Fruit fly (Drosophila melanogaster): Measurements from ENCODE around the gene CG2663.

DNA sequence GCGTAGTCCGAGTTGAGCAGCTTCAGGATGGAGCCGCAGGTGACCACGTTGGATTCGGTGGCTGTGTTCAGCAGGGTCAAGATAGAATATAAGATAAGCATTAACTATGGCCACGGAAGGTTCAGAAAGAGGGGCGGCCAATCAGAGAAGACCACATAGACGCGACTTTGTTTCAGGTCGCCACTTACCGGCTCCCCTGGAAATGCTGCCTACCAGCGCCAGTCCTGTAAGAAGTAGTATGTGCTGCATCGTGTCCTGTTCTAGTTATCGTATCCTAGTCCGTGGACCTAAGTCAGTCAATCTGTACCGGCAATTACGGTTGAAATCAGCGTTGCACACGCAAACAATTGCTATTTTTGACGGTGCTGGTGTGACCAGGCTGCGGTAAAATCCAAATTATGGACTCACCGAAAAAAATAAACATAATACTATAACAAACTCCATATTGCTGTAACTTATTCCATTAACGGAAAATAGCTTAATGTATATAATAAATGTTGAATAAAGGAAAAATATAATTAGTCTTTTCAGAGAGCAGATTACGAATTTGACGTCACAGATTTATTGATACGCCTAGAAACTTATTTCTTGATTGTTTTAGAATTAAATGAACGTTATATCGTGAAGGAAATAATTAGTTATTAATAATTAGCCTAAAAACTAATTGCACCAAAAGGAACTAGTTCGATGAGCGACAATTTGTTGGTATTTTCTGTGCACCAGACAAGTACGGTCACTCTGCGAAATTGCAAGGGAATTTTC is 49.4 kb downstream of the CG2663 start, which contains the start of the genes CG11999 and CG1161:
- TF ChIP-seq cic (GFP tag; optimal IDR thresholded peaks at IDR 0.05) (no peak), CG1620 (GFP tag; optimal IDR thresholded peaks at IDR 0.05) (no peak), CG12768 (GFP tag; optimal IDR thresholded peaks at IDR 0.05) (no peak), bab1 (GFP tag; optimal IDR thresholded peaks at IDR 0.05) (no peak), Mnt (GFP tag; optimal IDR thresholded peaks at IDR 0.05) (no peak), CG5204 (GFP tag; optimal IDR thresholded peaks at IDR 0.05) (no peak), kay (GFP tag; ENCODE audit: borderline replicate concordance) (no peak)

Measured in whole organism, adult.